Worm (Caenorhabditis elegans) whole organism, L1 larva: Measurements from ENCODE around the gene nhr-269.

ENCODE experiments used
- C04F5.9 ChIP-seq: sonication (generic microtip); optimal IDR thresholded peaks from 2 replicates; lab custom pipeline; 2016; ENCODE audit warnings: missing genetic modification characterization, missing compliant biosample characterization
- C34B4.2 ChIP-seq: sonication (generic microtip); optimal IDR thresholded peaks from 2 replicates; lab custom pipeline; 2017; ENCODE audit warnings: mild to moderate bottlenecking, missing genetic modification characterization, missing compliant biosample characterization
- Y116A8C.19 ChIP-seq: sonication (generic microtip); optimal IDR thresholded peaks from 2 replicates; lab custom pipeline; 2016; ENCODE audit warnings: missing compliant biosample characterization, missing genetic modification characterization, borderline replicate concordance
- aha-1 ChIP-seq: fragments of 150-350 bp; optimal IDR thresholded peaks from 2 replicates; lab custom pipeline; 2014; ENCODE audit warnings: missing biosample characterization, missing genetic modification characterization
- aly-2 ChIP-seq: fragments of 150-350 bp; optimal IDR thresholded peaks from 2 replicates; lab custom pipeline; 2014; ENCODE audit warnings: missing biosample characterization, missing genetic modification characterization
- blmp-1 ChIP-seq: fragments of 150-350 bp; optimal IDR thresholded peaks from 2 replicates; lab custom pipeline; 2014; ENCODE audit warnings: missing biosample characterization, missing genetic modification characterization
- ceh-63 ChIP-seq: fragments of 200-800 bp; sonication (Bioruptor generic); optimal IDR thresholded peaks from 2 replicates; lab custom pipeline; 2018; ENCODE audit warnings: mild to moderate bottlenecking, missing genetic modification characterization, missing compliant biosample characterization
- ceh-8 ChIP-seq: fragments of 200-800 bp; sonication (Bioruptor generic); optimal IDR thresholded peaks from 2 replicates; lab custom pipeline; 2018; ENCODE audit warnings: mild to moderate bottlenecking, missing genetic modification characterization, moderate library complexity, missing compliant biosample characterization
- ceh-82 ChIP-seq, 3 experiments: fragments of 150-350 bp in 1 of 3; sonication (generic microtip) in 2 of 3; optimal IDR thresholded peaks; 2 replicates each; lab custom pipeline; 2014 to 2017; ENCODE audit warnings: missing biosample characterization in 3 of 3, missing genetic modification characterization in 3 of 3
- ceh-90 ChIP-seq: sonication (generic microtip); optimal IDR thresholded peaks from 2 replicates; lab custom pipeline; 2016; ENCODE audit warnings: missing genetic modification characterization, missing compliant biosample characterization
- ces-1 ChIP-seq: fragments of 150-350 bp; optimal IDR thresholded peaks from 2 replicates; lab custom pipeline; 2014; ENCODE audit warnings: missing biosample characterization, missing genetic modification reagents, missing genetic modification characterization
- dpl-1 ChIP-seq, 3 experiments: fragments of 150-350 bp in 2 of 3; sonication (generic microtip) in 1 of 3; optimal IDR thresholded peaks; 2 replicates each; lab custom pipeline; 2014 to 2017; ENCODE audit warnings: missing biosample characterization in 3 of 3, missing genetic modification characterization in 3 of 3, missing genetic modification reagents in 3 of 3
- efl-1 ChIP-seq, 4 experiments: fragments of 150-350 bp; optimal IDR thresholded peaks in 3 of 4; peaks in 1 of 4; 1 replicate in 1 of 4; 2 replicates in 3 of 4; lab custom pipeline; 2014; ENCODE audit warnings: missing biosample characterization in 2 of 4, missing genetic modification characterization in 2 of 4, missing genetic modification reagents in 2 of 4
- egl-13 ChIP-seq: sonication (generic microtip); optimal IDR thresholded peaks from 2 replicates; lab custom pipeline; 2016; ENCODE audit warnings: missing genotype, missing genetic modification reagents, missing genetic modification characterization, missing compliant biosample characterization
- egl-27 ChIP-seq, 2 experiments: fragments of 150-350 bp in 1 of 2; sonication (generic microtip); optimal IDR thresholded peaks; 3 replicates each; lab custom pipeline; 2017 to 2018; ENCODE audit warnings: missing biosample characterization in 2 of 2, missing genetic modification characterization in 2 of 2, missing genetic modification reagents in 2 of 2
- elt-2 ChIP-seq: sonication (generic microtip); optimal IDR thresholded peaks from 2 replicates; lab custom pipeline; 2016; ENCODE audit warnings: missing genetic modification characterization, mild to moderate bottlenecking, inconsistent platforms, missing compliant biosample characterization, missing genetic modification reagents
- ets-5 ChIP-seq: fragments of 200-800 bp; sonication (Bioruptor generic); IDR thresholded peaks from 2 replicates; pipeline ENCODE4 v1.3.6; 2022; ENCODE audit warnings: missing genetic modification characterization, missing compliant biosample characterization
- fkh-4 ChIP-seq: sonication (generic microtip); optimal IDR thresholded peaks from 2 replicates; lab custom pipeline; 2016; ENCODE audit warnings: missing compliant biosample characterization, missing genetic modification characterization, borderline replicate concordance
- fkh-8 ChIP-seq: sonication (generic microtip); optimal IDR thresholded peaks from 2 replicates; lab custom pipeline; 2016; ENCODE audit warnings: mild to moderate bottlenecking, missing genetic modification characterization, missing compliant biosample characterization
- fos-1 ChIP-seq: fragments of 150-350 bp; optimal IDR thresholded peaks from 2 replicates; lab custom pipeline; 2014; ENCODE audit warnings: missing biosample characterization, missing genetic modification characterization
- grh-1 ChIP-seq: fragments of 200-800 bp; sonication (Bioruptor generic); IDR thresholded peaks from 2 replicates; pipeline ENCODE4 v1.3.6; 2022; ENCODE audit warnings: missing genetic modification reagents, missing genetic modification characterization, missing compliant biosample characterization
- hlh-17 ChIP-seq: fragments of 200-800 bp; sonication (Bioruptor generic); optimal IDR thresholded peaks from 2 replicates; lab custom pipeline; 2018; ENCODE audit warnings: missing genetic modification characterization, mild to moderate bottlenecking, missing compliant biosample characterization, moderate library complexity, borderline replicate concordance
- hlh-4 ChIP-seq: sonication (generic microtip); optimal IDR thresholded peaks from 2 replicates; lab custom pipeline; 2016; ENCODE audit warnings: mild to moderate bottlenecking, missing genetic modification characterization, missing compliant biosample characterization
- irx-1 ChIP-seq: sonication (generic microtip); optimal IDR thresholded peaks from 2 replicates; lab custom pipeline; 2016; ENCODE audit warnings: missing genetic modification characterization, missing compliant biosample characterization
- isw-1 ChIP-seq: fragments of 200-800 bp; sonication (Bioruptor generic); IDR thresholded peaks from 2 replicates; pipeline ENCODE4 v1.3.6; 2022; ENCODE audit warnings: missing genetic modification characterization, missing compliant biosample characterization
- jun-1 ChIP-seq: fragments of 150-350 bp; optimal IDR thresholded peaks from 2 replicates; lab custom pipeline; 2014; ENCODE audit warnings: missing biosample characterization, missing genetic modification reagents, missing genetic modification characterization
- lin-15B ChIP-seq: fragments of 150-350 bp; sonication (generic microtip); optimal IDR thresholded peaks from 3 replicates; lab custom pipeline; 2014; ENCODE audit warnings: missing biosample characterization, missing genetic modification characterization
- lin-35 ChIP-seq, 2 experiments: fragments of 150-350 bp; optimal IDR thresholded peaks; 2 replicates each; lab custom pipeline; 2014; ENCODE audit warnings: missing biosample characterization in 2 of 2, missing genetic modification characterization in 2 of 2, missing genetic modification reagents in 2 of 2
- lin-39 ChIP-seq: fragments of 150-350 bp; optimal IDR thresholded peaks from 2 replicates; lab custom pipeline; 2014; ENCODE audit warnings: missing biosample characterization, missing genetic modification reagents, missing genetic modification characterization
- mab-9 ChIP-seq: fragments of 200-800 bp; sonication (Bioruptor generic); IDR thresholded peaks from 2 replicates; pipeline ENCODE4 v1.3.6; 2022; ENCODE audit warnings: missing genetic modification reagents, missing genetic modification characterization, missing compliant biosample characterization
- nhr-12 ChIP-seq: sonication (generic microtip); optimal IDR thresholded peaks from 2 replicates; lab custom pipeline; 2017; ENCODE audit warnings: missing biosample characterization, missing genetic modification characterization
- nhr-19 ChIP-seq: fragments of 200-800 bp; sonication (Bioruptor generic); conservative IDR thresholded peaks from 2 replicates; pipeline ENCODE4 v1.3.6; 2022; ENCODE audit warnings: missing genetic modification characterization, missing compliant biosample characterization
- nhr-20 ChIP-seq: sonication (generic microtip); optimal IDR thresholded peaks from 2 replicates; lab custom pipeline; 2016; ENCODE audit warnings: mild to moderate bottlenecking, missing genetic modification characterization, missing compliant biosample characterization
- nhr-28 ChIP-seq: fragments of 150-350 bp; optimal IDR thresholded peaks from 2 replicates; lab custom pipeline; 2014; ENCODE audit warnings: missing biosample characterization, missing genetic modification characterization
- pqm-1 ChIP-seq: sonication (generic microtip); optimal IDR thresholded peaks from 3 replicates; lab custom pipeline; 2017; ENCODE audit warnings: missing biosample characterization, missing genetic modification characterization
- rnt-1 ChIP-seq: sonication (generic microtip); optimal IDR thresholded peaks from 2 replicates; lab custom pipeline; 2016; ENCODE audit warnings: mild to moderate bottlenecking, missing genetic modification characterization, moderate library complexity, missing compliant biosample characterization
- skn-1 ChIP-seq: fragments of 150-350 bp; optimal IDR thresholded peaks from 2 replicates; lab custom pipeline; 2014; ENCODE audit warnings: missing biosample characterization, missing genetic modification characterization
- snpc-4 ChIP-seq: fragments of 150-350 bp; optimal IDR thresholded peaks from 2 replicates; lab custom pipeline; 2014; ENCODE audit warnings: missing biosample characterization, missing genetic modification characterization
- snu-23 ChIP-seq: sonication (generic microtip); optimal IDR thresholded peaks from 2 replicates; lab custom pipeline; 2016; ENCODE audit warnings: missing genetic modification characterization, missing compliant biosample characterization
- sox-4 ChIP-seq: sonication (generic microtip); optimal IDR thresholded peaks from 2 replicates; lab custom pipeline; 2016; ENCODE audit warnings: missing genetic modification characterization, missing compliant biosample characterization
- sptf-1 ChIP-seq: fragments of 150-350 bp; optimal IDR thresholded peaks from 2 replicates; lab custom pipeline; 2014; ENCODE audit warnings: missing biosample characterization, missing genetic modification characterization
- tbx-2 ChIP-seq: sonication (generic microtip); optimal IDR thresholded peaks from 2 replicates; lab custom pipeline; 2016; ENCODE audit warnings: missing genetic modification characterization, missing compliant biosample characterization
- tlp-1 ChIP-seq: fragments of 150-350 bp; optimal IDR thresholded peaks from 2 replicates; lab custom pipeline; 2014; ENCODE audit warnings: missing biosample characterization, missing genetic modification characterization
- unc-62 ChIP-seq: fragments of 150-350 bp; optimal IDR thresholded peaks from 2 replicates; lab custom pipeline; 2014; ENCODE audit warnings: missing biosample characterization, missing genetic modification reagents, missing genetic modification characterization
- unc-86 ChIP-seq: sonication (generic microtip); optimal IDR thresholded peaks from 2 replicates; lab custom pipeline; 2016; ENCODE audit warnings: missing genetic modification characterization, missing compliant biosample characterization
- unc-98 ChIP-seq: fragments of 200-800 bp; sonication (Bioruptor generic); IDR thresholded peaks from 2 replicates; pipeline ENCODE4 v1.3.6; 2022; ENCODE audit warnings: missing genetic modification characterization, missing compliant biosample characterization
- xbp-1 ChIP-seq: sonication (generic microtip); optimal IDR thresholded peaks from 2 replicates; lab custom pipeline; 2016; ENCODE audit warnings: missing genetic modification characterization, missing compliant biosample characterization
- zag-1 ChIP-seq: fragments of 150-350 bp; optimal IDR thresholded peaks from 2 replicates; lab custom pipeline; 2014; ENCODE audit warnings: missing biosample characterization, missing genetic modification characterization
- zip-4 ChIP-seq: fragments of 200-800 bp; sonication (Bioruptor generic); optimal IDR thresholded peaks from 2 replicates; lab custom pipeline; 2018; ENCODE audit warnings: mild to moderate bottlenecking, missing genetic modification characterization, moderate library complexity, missing compliant biosample characterization
- ztf-11 ChIP-seq, 2 experiments: sonication (generic microtip); optimal IDR thresholded peaks; 2 replicates each; lab custom pipeline; 2016 to 2017; ENCODE audit warnings: missing genetic modification characterization in 2 of 2, missing biosample characterization in 1 of 2, missing compliant biosample characterization in 1 of 2
- ztf-4 ChIP-seq: fragments of 150-350 bp; optimal IDR thresholded peaks from 2 replicates; lab custom pipeline; 2014; ENCODE audit warnings: missing biosample characterization, missing genetic modification characterization

Gene nhr-269

ce11 chrV:15322653-15323052 is 47.0 kb downstream of the nhr-269 start, which contains the start of gene nhr-247:
nhr-247 (plus strand) TSS chrV:15322982.
- TF ChIP-seq elt-2 (tag; lab: Kevin White, UChicago): peak; percentile 73

ce11 chrV:15318638-15319037 is 51.0 kb downstream of the nhr-269 start, which contains the start of gene nhr-291:
nhr-291 (plus strand) TSS chrV:15318961.
- TF ChIP-seq skn-1 (tag; lab: Kevin White, UChicago) (no peak), isw-1 (GFP tag; lab: Robert Waterston, UW) (no peak), tlp-1 (tag; lab: Kevin White, UChicago) (no peak), C04F5.9 (tag; lab: Kevin White, UChicago) (no peak), unc-86 (no peak), snpc-4 (no peak), zag-1 (tag; lab: Kevin White, UChicago) (no peak), nhr-28 (tag; lab: Kevin White, UChicago) (no peak), snu-23 (GFP tag; lab: Kevin White, UChicago) (no peak), grh-1 (no peak), mab-9 (no peak), fkh-8 (tag; lab: Kevin White, UChicago) (no peak), C34B4.2 (no peak), unc-62 (GFP tag; lab: Kevin White, UChicago) (no peak), sox-4 (tag; lab: Kevin White, UChicago) (no peak), sptf-1 (no peak), Y116A8C.19 (tag; lab: Kevin White, UChicago) (no peak), xbp-1 (tag; lab: Kevin White, UChicago) (no peak), lin-39 (no peak), ces-1 (no peak), irx-1 (no peak), lin-15B (tag; lab: Kevin White, UChicago) (no peak), ceh-8 (GFP tag; lab: Kevin White, UChicago) (no peak), ztf-11 (tag; optimal IDR thresholded peaks at IDR 0.05; lab: Kevin White, UChicago) (no peak), nhr-12 (tag; lab: Kevin White, UChicago) (no peak), elt-2 (tag; lab: Kevin White, UChicago) (peak; percentile 99), tbx-2 (no peak), egl-27 (tag; optimal IDR thresholded peaks at IDR 0.05; lab: Kevin White, UChicago) (no peak), aha-1 (tag; lab: Kevin White, UChicago) (no peak), hlh-17 (GFP tag; lab: Kevin White, UChicago) (no peak), ets-5 (GFP tag; lab: Robert Waterston, UW) (no peak), unc-98 (GFP tag; lab: Robert Waterston, UW) (no peak), fkh-4 (tag; lab: Kevin White, UChicago) (no peak), fos-1 (no peak), ceh-82 (tag; optimal IDR thresholded peaks at IDR 0.05; lab: Kevin White, UChicago) (no peak), zip-4 (GFP tag; lab: Kevin White, UChicago) (no peak), ztf-4 (tag; lab: Kevin White, UChicago) (no peak), ceh-63 (no peak), blmp-1 (tag; lab: Kevin White, UChicago) (no peak), nhr-19 (GFP tag; lab: Robert Waterston, UW) (no peak), jun-1 (tag; lab: Kevin White, UChicago) (peak; percentile 65), efl-1 (optimal IDR thresholded peaks at IDR 0.05; lab: Kevin White, UChicago) (no peak), efl-1 (GFP tag; optimal IDR thresholded peaks at IDR 0.05 in 1 of 2; lab: Kevin White, UChicago) (peak in 1 of 2 experiments; percentile 14), pqm-1 (tag; lab: Kevin White, UChicago) (peak; percentile 55), rnt-1 (tag; lab: Kevin White, UChicago) (no peak), hlh-4 (tag; lab: Kevin White, UChicago) (no peak), aly-2 (tag; lab: Kevin White, UChicago) (no peak), dpl-1 (GFP tag; optimal IDR thresholded peaks at IDR 0.05; lab: Kevin White, UChicago) (no peak), nhr-20 (tag; lab: Kevin White, UChicago) (peak; percentile 38), lin-35 (GFP tag; optimal IDR thresholded peaks at IDR 0.05; lab: Kevin White, UChicago) (peak in 1 of 2 experiments; percentile 45), ceh-90 (tag; lab: Kevin White, UChicago) (no peak), egl-13 (tag; lab: Kevin White, UChicago) (no peak)
